Worm (Caenorhabditis elegans): ENCODE results near the gene piki-1.

DNA sequence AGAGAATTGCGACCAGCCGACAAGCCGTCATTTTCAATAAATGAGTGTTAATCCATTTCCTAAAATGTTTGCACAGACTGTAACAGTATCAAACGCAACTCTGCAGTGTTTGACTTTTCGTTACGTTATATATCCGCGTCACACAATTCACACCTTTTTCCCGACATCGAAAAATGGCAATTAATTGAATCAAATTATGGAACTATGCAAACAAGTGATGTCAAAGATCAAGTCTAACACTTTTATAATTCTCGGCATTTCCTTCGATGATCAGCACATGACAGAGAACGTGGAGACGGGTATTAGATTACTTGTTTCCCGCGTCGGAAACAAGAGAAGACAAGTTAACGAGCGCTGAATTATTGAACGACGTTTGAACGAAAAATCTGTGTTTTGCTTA is 51.9 kb downstream of the piki-1 start, which contains the start of gene phat-6:
- TF ChIP-seq nhr-237 (tag; optimal IDR thresholded peaks at IDR 0.05) (no peak), unc-62 (GFP tag; optimal IDR thresholded peaks at IDR 0.05) (no peak), zag-1 (tag; optimal IDR thresholded peaks at IDR 0.05) (no peak), ztf-11 (tag; optimal IDR thresholded peaks at IDR 0.05) (no peak), sma-9 (GFP tag; optimal IDR thresholded peaks at IDR 0.05) (peak; percentile 22), sma-9 (tag; optimal IDR thresholded peaks at IDR 0.05) (no peak), snpc-4 (tag; optimal IDR thresholded peaks at IDR 0.05) (no peak), ceh-16 (tag; optimal IDR thresholded peaks at IDR 0.05) (no peak)

Data from whole organism, L2 larva.